Fruit fly (Drosophila melanogaster) whole organism, embryonic: ENCODE data around the gene CG10663.

Experiments
- CG10274 ChIP-seq: fragments of 200-800 bp; sonication (Bioruptor generic); optimal IDR thresholded peaks from 3 replicates; lab custom pipeline; 2017; ENCODE audit warnings: missing biosample characterization, mild to moderate bottlenecking, missing genetic modification characterization
- CG10431 ChIP-seq: fragments of 200-800 bp; sonication (Bioruptor generic); optimal IDR thresholded peaks from 3 replicates; lab custom pipeline; 2018; ENCODE audit warnings: missing biosample characterization, mild to moderate bottlenecking, missing genetic modification characterization
- CG10565 ChIP-seq: fragments of 200-800 bp; sonication (Bioruptor generic); optimal IDR thresholded peaks from 3 replicates; lab custom pipeline; 2016; ENCODE audit warnings: missing biosample characterization, mild to moderate bottlenecking, missing genetic modification characterization
- CG10979 ChIP-seq: fragments of 200-800 bp; sonication (Bioruptor generic); optimal IDR thresholded peaks from 2 replicates; lab custom pipeline; 2018; ENCODE audit warnings: missing biosample characterization, mild to moderate bottlenecking, missing genetic modification characterization, moderate library complexity
- CG11093 ChIP-seq: fragments of 200-800 bp; sonication (Bioruptor generic); IDR thresholded peaks from 3 replicates; pipeline ENCODE4 v1.3.6; 2022; ENCODE audit warnings: missing biosample characterization, missing genetic modification characterization
- CG11456 ChIP-seq: fragments of 200-800 bp; sonication (Bioruptor generic); IDR thresholded peaks from 3 replicates; pipeline ENCODE4 v1.3.6; 2022; ENCODE audit warnings: missing biosample characterization, missing genetic modification characterization
- CG15073 ChIP-seq: fragments of 200-800 bp; sonication (Bioruptor generic); optimal IDR thresholded peaks from 2 replicates; lab custom pipeline; 2016; ENCODE audit warnings: missing biosample characterization, missing genetic modification characterization
- CG17361 ChIP-seq: fragments of 200-800 bp; sonication (Bioruptor generic); IDR thresholded peaks from 3 replicates; pipeline ENCODE4 v1.3.6; 2022; ENCODE audit warnings: missing biosample characterization, missing genetic modification characterization
- CG17829 ChIP-seq: fragments of 200-800 bp; optimal IDR thresholded peaks from 2 replicates; lab custom pipeline; 2019; ENCODE audit warnings: missing biosample characterization, mild to moderate bottlenecking, missing genetic modification characterization, moderate library complexity
- CG2116 ChIP-seq: fragments of 200-800 bp; sonication (Bioruptor generic); optimal IDR thresholded peaks from 3 replicates; lab custom pipeline; 2018; ENCODE audit warnings: missing biosample characterization, mild to moderate bottlenecking, missing genetic modification characterization
- CG2129 ChIP-seq: fragments of 200-800 bp; sonication (Bioruptor generic); IDR thresholded peaks from 2 replicates; pipeline ENCODE4 v1.3.6; 2022; ENCODE audit warnings: missing biosample characterization, missing genetic modification characterization; ENCODE audit not compliant: partially characterized antibody
- CG2202 ChIP-seq: fragments of 200-800 bp; sonication (Bioruptor generic); optimal IDR thresholded peaks from 2 replicates; lab custom pipeline; 2018; ENCODE audit warnings: missing biosample characterization, mild to moderate bottlenecking, missing genetic modification characterization
- CG30020 ChIP-seq: fragments of 200-800 bp; optimal IDR thresholded peaks from 2 replicates; lab custom pipeline; 2019; ENCODE audit warnings: missing biosample characterization, mild to moderate bottlenecking, missing genetic modification characterization, moderate library complexity
- CG3281 ChIP-seq: fragments of 200-800 bp; sonication (Bioruptor generic); optimal IDR thresholded peaks from 3 replicates; lab custom pipeline; 2017; ENCODE audit warnings: missing biosample characterization, mild to moderate bottlenecking, missing genetic modification characterization
- CG33557 ChIP-seq: fragments of 200-800 bp; sonication (Bioruptor generic); optimal IDR thresholded peaks from 2 replicates; lab custom pipeline; 2019; ENCODE audit warnings: missing biosample characterization, mild to moderate bottlenecking, missing genetic modification characterization, moderate library complexity
- CG43689 ChIP-seq: fragments of 200-800 bp; sonication (Bioruptor generic); IDR thresholded peaks from 2 replicates; pipeline ENCODE4 v1.3.6; 2022; ENCODE audit warnings: missing biosample characterization, missing genetic modification characterization
- CG6683 ChIP-seq: fragments of 200-800 bp; sonication (Bioruptor generic); optimal IDR thresholded peaks from 2 replicates; lab custom pipeline; 2017; ENCODE audit warnings: missing biosample characterization, mild to moderate bottlenecking, missing genetic modification characterization, missing genetic modification reagents
- CG7357 ChIP-seq: fragments of 200-800 bp; sonication (Bioruptor generic); IDR thresholded peaks from 3 replicates; pipeline ENCODE4 v1.3.6; 2022; ENCODE audit warnings: missing biosample characterization, missing genetic modification characterization
- CG7372 ChIP-seq: fragments of 200-800 bp; sonication (Bioruptor generic); IDR thresholded peaks from 2 replicates; pipeline ENCODE4 v1.3.6; 2022; ENCODE audit warnings: missing biosample characterization, missing genetic modification characterization
- CG8944 ChIP-seq: fragments of 200-800 bp; sonication (Bioruptor generic); optimal IDR thresholded peaks from 3 replicates; lab custom pipeline; 2016; ENCODE audit warnings: missing biosample characterization, missing genetic modification characterization
- CG9215 ChIP-seq: fragments of 200-800 bp; sonication (Bioruptor generic); IDR thresholded peaks from 2 replicates; pipeline ENCODE4 v1.3.6; 2022; ENCODE audit warnings: missing biosample characterization, missing genetic modification characterization
- E2f1 ChIP-seq: fragments of 200-800 bp; sonication (Bioruptor generic); IDR thresholded peaks from 2 replicates; pipeline ENCODE4 v1.3.6; 2022; ENCODE audit warnings: missing biosample characterization, missing genetic modification characterization
- E2f2 ChIP-seq: fragments of 200-800 bp; sonication (Bioruptor generic); IDR thresholded peaks from 2 replicates; pipeline ENCODE4 v1.3.6; 2022; ENCODE audit warnings: missing biosample characterization, missing genetic modification characterization
- ERR ChIP-seq: fragments of 200-800 bp; sonication (Bioruptor generic); optimal IDR thresholded peaks from 2 replicates; lab custom pipeline; 2016; ENCODE audit warnings: missing biosample characterization, missing genetic modification characterization
- H15 ChIP-seq: fragments of 200-800 bp; sonication (Bioruptor generic); IDR thresholded peaks from 3 replicates; pipeline ENCODE4 v1.3.6; 2022; ENCODE audit warnings: missing biosample characterization, missing genetic modification characterization
- H2.0 ChIP-seq: fragments of 200-800 bp; sonication (Bioruptor generic); IDR thresholded peaks from 2 replicates; pipeline ENCODE4 v1.3.6; 2022; ENCODE audit warnings: missing biosample characterization, missing genetic modification characterization
- Hand ChIP-seq: fragments of 200-800 bp; sonication (Bioruptor generic); optimal IDR thresholded peaks from 2 replicates; lab custom pipeline; 2017; ENCODE audit warnings: mild to moderate bottlenecking, missing biosample characterization, missing genetic modification reagents, missing genetic modification characterization
- Mad ChIP-seq: fragments of 200-800 bp; sonication (Bioruptor generic); optimal IDR thresholded peaks from 2 replicates; lab custom pipeline; 2016; ENCODE audit warnings: missing biosample characterization, missing genetic modification characterization
- Nf-YB ChIP-seq: fragments of 200-800 bp; sonication (Bioruptor generic); optimal IDR thresholded peaks from 3 replicates; lab custom pipeline; 2019; ENCODE audit warnings: missing biosample characterization, mild to moderate bottlenecking, missing genetic modification characterization, moderate library complexity
- PHDP ChIP-seq: fragments of 200-800 bp; sonication (Bioruptor generic); optimal IDR thresholded peaks from 3 replicates; lab custom pipeline; 2018; ENCODE audit warnings: missing biosample characterization, mild to moderate bottlenecking, missing genetic modification characterization, moderate library complexity
- Rfx ChIP-seq: fragments of 200-800 bp; sonication (Bioruptor generic); IDR thresholded peaks from 2 replicates; pipeline ENCODE4 v1.3.6; 2022; ENCODE audit warnings: missing biosample characterization, missing genetic modification characterization
- Spps ChIP-seq: fragments of 200-800 bp; sonication (Bioruptor generic); optimal IDR thresholded peaks from 2 replicates; lab custom pipeline; 2018; ENCODE audit warnings: missing biosample characterization, mild to moderate bottlenecking, missing genetic modification characterization
- abd-A ChIP-seq: fragments of 200-800 bp; sonication (Bioruptor generic); optimal IDR thresholded peaks from 3 replicates; lab custom pipeline; 2019; ENCODE audit warnings: missing biosample characterization, mild to moderate bottlenecking, missing genetic modification characterization, moderate library complexity
- ac ChIP-seq: fragments of 200-800 bp; sonication (Bioruptor generic); optimal IDR thresholded peaks from 3 replicates; lab custom pipeline; 2017; ENCODE audit warnings: missing biosample characterization, mild to moderate bottlenecking, missing genetic modification characterization
- ci ChIP-seq: fragments of 200-800 bp; sonication (Bioruptor generic); IDR thresholded peaks from 3 replicates; pipeline ENCODE4 v1.3.6; 2022; ENCODE audit warnings: missing biosample characterization, missing genetic modification characterization
- dimm ChIP-seq: fragments of 200-800 bp; sonication (Bioruptor generic); IDR thresholded peaks from 2 replicates; pipeline ENCODE4 v1.3.6; 2022; ENCODE audit warnings: missing biosample characterization, missing genetic modification characterization
- emc ChIP-seq: fragments of 200-800 bp; sonication (Bioruptor generic); optimal IDR thresholded peaks from 2 replicates; lab custom pipeline; 2016; ENCODE audit warnings: missing biosample characterization, missing genetic modification characterization
- ems ChIP-seq: fragments of 200-800 bp; sonication (Bioruptor generic); optimal IDR thresholded peaks from 3 replicates; lab custom pipeline; 2016; ENCODE audit warnings: missing biosample characterization, missing genetic modification characterization
- ewg ChIP-seq: fragments of 200-800 bp; sonication (Bioruptor generic); optimal IDR thresholded peaks from 3 replicates; lab custom pipeline; 2017; ENCODE audit warnings: mild to moderate bottlenecking, missing biosample characterization, missing genetic modification reagents, missing genetic modification characterization
- maf-S ChIP-seq: fragments of 200-800 bp; sonication (Bioruptor generic); optimal IDR thresholded peaks from 2 replicates; lab custom pipeline; 2016; ENCODE audit warnings: missing biosample characterization, missing genetic modification characterization
- mirr ChIP-seq: fragments of 200-800 bp; sonication (Bioruptor generic); optimal IDR thresholded peaks from 3 replicates; lab custom pipeline; 2018; ENCODE audit warnings: missing biosample characterization, mild to moderate bottlenecking, missing genetic modification characterization
- ranshi ChIP-seq: fragments of 200-800 bp; sonication (Bioruptor generic); IDR thresholded peaks from 2 replicates; pipeline ENCODE4 v1.3.6; 2022; ENCODE audit warnings: missing biosample characterization, missing genetic modification characterization
- sisA ChIP-seq: fragments of 200-800 bp; sonication (Bioruptor generic); IDR thresholded peaks from 2 replicates; pipeline ENCODE4 v1.3.6; 2022; ENCODE audit warnings: missing biosample characterization, missing genetic modification characterization
- slp2 ChIP-seq: fragments of 200-800 bp; sonication (Bioruptor generic); optimal IDR thresholded peaks from 2 replicates; lab custom pipeline; 2016; ENCODE audit warnings: missing biosample characterization, missing genetic modification characterization
- ssp ChIP-seq: fragments of 200-800 bp; sonication (Bioruptor generic); IDR thresholded peaks from 2 replicates; pipeline ENCODE4 v1.3.6; 2022; ENCODE audit warnings: missing biosample characterization, missing genetic modification characterization
- sug ChIP-seq: fragments of 200-800 bp; optimal IDR thresholded peaks from 2 replicates; lab custom pipeline; 2019; ENCODE audit warnings: missing biosample characterization, mild to moderate bottlenecking, missing genetic modification characterization, moderate library complexity
- trh ChIP-seq: fragments of 200-800 bp; sonication (Bioruptor generic); optimal IDR thresholded peaks from 2 replicates; lab custom pipeline; 2016; ENCODE audit warnings: missing biosample characterization, missing genetic modification characterization
- tup ChIP-seq: fragments of 200-800 bp; sonication (Bioruptor generic); optimal IDR thresholded peaks from 2 replicates; lab custom pipeline; 2016; ENCODE audit warnings: missing biosample characterization, mild to moderate bottlenecking, missing genetic modification characterization, moderate library complexity
- vnd ChIP-seq: fragments of 200-800 bp; sonication (Bioruptor generic); IDR thresholded peaks from 3 replicates; pipeline ENCODE4 v1.3.6; 2022; ENCODE audit warnings: missing biosample characterization, missing genetic modification characterization; ENCODE audit not compliant: partially characterized antibody
- zfh2 ChIP-seq: fragments of 200-800 bp; sonication (Bioruptor generic); optimal IDR thresholded peaks from 2 replicates; lab custom pipeline; 2016; ENCODE audit warnings: missing biosample characterization, missing genetic modification characterization

Gene CG10663

dm6 chr3L:12503865-12504650 is 19.2 kb upstream of the CG10663 start, which contains the start of the genes CG10646 and vih (continued):
- TF ChIP-seq CG7372 (GFP tag; lab: Robert Waterston, UW) (no peak), CG17829 (tag; lab: Kevin White, UChicago) (peak; percentile 70), Rfx (GFP tag; lab: Robert Waterston, UW) (peak; percentile 53), Spps (tag; lab: Kevin White, UChicago) (peak; percentile 7), Nf-YB (GFP tag; lab: Kevin White, UChicago) (peak; percentile 15), CG9215 (GFP tag; lab: Robert Waterston, UW) (no peak), emc (GFP tag; lab: Kevin White, UChicago) (no peak), zfh2 (GFP tag; lab: Kevin White, UChicago) (peak; percentile 22), trh (GFP tag; lab: Kevin White, UChicago) (no peak), abd-A (tag; lab: Kevin White, UChicago) (no peak), CG2202 (tag; lab: Kevin White, UChicago) (no peak), maf-S (GFP tag; lab: Kevin White, UChicago) (no peak), CG11456 (no peak; the same call in 2 of the 3 replicates), ERR (no peak), ci (GFP tag; lab: Robert Waterston, UW) (0 out of 3 replicates have a peak, but pooled peaks have one; percentile 6), CG2116 (peak; percentile 99), CG30020 (tag; lab: Kevin White, UChicago) (peak; percentile 53), H2.0 (GFP tag; lab: Robert Waterston, UW) (peak; percentile 31; the same call in 1 of the 2 replicates), CG7357 (no peak), CG8944 (no peak), CG10565 (GFP tag; lab: Kevin White, UChicago) (no peak), dimm (GFP tag; lab: Robert Waterston, UW) (no peak), CG10431 (GFP tag; lab: Kevin White, UChicago) (no peak), E2f2 (peak; percentile 49; the same call in 1 of the 2 replicates), mirr (GFP tag; lab: Kevin White, UChicago) (no peak), CG10274 (no peak), CG2129 (GFP tag; lab: Robert Waterston, UW) (no peak), ewg (GFP tag; lab: Kevin White, UChicago) (peak; percentile 27), ems (peak; percentile 5), tup (peak; percentile 7), CG33557 (GFP tag; lab: Kevin White, UChicago) (peak; percentile 20), CG6683 (GFP tag; lab: Kevin White, UChicago) (no peak), sisA (no peak), vnd (GFP tag; lab: Robert Waterston, UW) (no peak), CG15073 (GFP tag; lab: Kevin White, UChicago) (no peak), ranshi (GFP tag; lab: Robert Waterston, UW) (0 out of 2 replicates have a peak, but pooled peaks have one; percentile 3), Hand (GFP tag; lab: Kevin White, UChicago) (no peak), ssp (GFP tag; lab: Robert Waterston, UW) (no peak), slp2 (GFP tag; lab: Kevin White, UChicago) (no peak), E2f1 (GFP tag; lab: Robert Waterston, UW) (0 out of 2 replicates have a peak, but pooled peaks have one; percentile 23), CG3281 (GFP tag; lab: Kevin White, UChicago) (peak; percentile 48), CG10979 (tag; lab: Kevin White, UChicago) (peak; percentile 41), CG43689 (no peak), PHDP (peak; percentile 32), CG11093 (GFP tag; lab: Robert Waterston, UW) (no peak), sug (tag; lab: Kevin White, UChicago) (peak; percentile 45), CG17361 (peak; percentile 73), H15 (GFP tag; lab: Robert Waterston, UW) (0 out of 3 replicates have a peak, but pooled peaks have one; percentile 6), Mad (no peak), ac (GFP tag; lab: Kevin White, UChicago) (no peak)
